Fruit fly (Drosophila melanogaster): ENCODE results near the gene rdgA.

Gene rdgA

dm6 chrX:9047725-9048384 is 141.0 kb downstream of the rdgA start (continued):
- TF ChIP-seq pum (GFP tag; optimal IDR thresholded peaks at IDR 0.05): peak; percentile 39
- no peak for TF ChIP-seq ems (GFP tag; optimal IDR thresholded peaks at IDR 0.05)
- TF ChIP-seq CG18619 (GFP tag; optimal IDR thresholded peaks at IDR 0.05): peak; percentile 31
- peak; percentile 78 for TF ChIP-seq Drgx (GFP tag; IDR thresholded peaks at IDR 0.05)
- TF ChIP-seq CG14014 (GFP tag; IDR thresholded peaks at IDR 0.05): peak; percentile 42; the same call in 1 of the 2 replicates
- no peak for TF ChIP-seq CG31365 (tag; optimal IDR thresholded peaks at IDR 0.05)
- TF ChIP-seq Stat92E (GFP tag; optimal IDR thresholded peaks at IDR 0.05): peak in 1 of 3 experiments; percentile 78
- no peak for TF ChIP-seq C15 (GFP tag; IDR thresholded peaks at IDR 0.05)
- TF ChIP-seq CG11085 (GFP tag; IDR thresholded peaks at IDR 0.05): no peak
- no peak for TF ChIP-seq ab (GFP tag; optimal IDR thresholded peaks at IDR 0.05)
- no peak for TF ChIP-seq Bgb (GFP tag; IDR thresholded peaks at IDR 0.05; ENCODE audit: partially characterized antibody)
- TF ChIP-seq CG1832 (GFP tag; optimal IDR thresholded peaks at IDR 0.05): no peak
- no peak for TF ChIP-seq zen2 (GFP tag; IDR thresholded peaks at IDR 0.05; ENCODE audit: partially characterized antibody)
- no peak for TF ChIP-seq HmgZ (tag; optimal IDR thresholded peaks at IDR 0.05)
- peak; percentile 26 for TF ChIP-seq CG10209 (GFP tag; optimal IDR thresholded peaks at IDR 0.05)
- TF ChIP-seq Meics (GFP tag; optimal IDR thresholded peaks at IDR 0.05): peak; percentile 29
- peak; percentile 49 for TF ChIP-seq CG5245 (GFP tag; optimal IDR thresholded peaks at IDR 0.05)
- peak; percentile 63 for TF ChIP-seq CG16815 (GFP tag; optimal IDR thresholded peaks at IDR 0.05)
- peak; percentile 42 for TF ChIP-seq lab (GFP tag; optimal IDR thresholded peaks at IDR 0.05)
- no peak for TF ChIP-seq CG10321 (GFP tag; IDR thresholded peaks at IDR 0.05)
- no peak for TF ChIP-seq CG4854 (GFP tag; optimal IDR thresholded peaks at IDR 0.05)
- no peak for TF ChIP-seq btn (GFP tag; optimal IDR thresholded peaks at IDR 0.05)
- TF ChIP-seq CG12744 (GFP tag; optimal IDR thresholded peaks at IDR 0.05): no peak
- no peak for TF ChIP-seq Lim3 (GFP tag; IDR thresholded peaks at IDR 0.05)
- peak; percentile 10 for TF ChIP-seq NfI (GFP tag; optimal IDR thresholded peaks at IDR 0.05)
- TF ChIP-seq CG4282 (GFP tag; optimal IDR thresholded peaks at IDR 0.05): no peak
- peak; percentile 85 for TF ChIP-seq CG8924 (tag; optimal IDR thresholded peaks at IDR 0.05)
- TF ChIP-seq eyg (GFP tag; optimal IDR thresholded peaks at IDR 0.05): no peak
- TF ChIP-seq tap (tag; optimal IDR thresholded peaks at IDR 0.05): peak; percentile 58
- peak; percentile 82 for TF ChIP-seq CG31441 (GFP tag; IDR thresholded peaks at IDR 0.05)
- TF ChIP-seq Abd-B (GFP tag; optimal IDR thresholded peaks at IDR 0.05): peak; percentile 31
- TF ChIP-seq D19B (GFP tag; optimal IDR thresholded peaks at IDR 0.05): no peak
- peak; percentile 79 for TF ChIP-seq grau (tag; optimal IDR thresholded peaks at IDR 0.05)
- no peak for TF ChIP-seq Ravus (GFP tag; IDR thresholded peaks at IDR 0.05)
- TF ChIP-seq kni (GFP tag; optimal IDR thresholded peaks at IDR 0.05): peak; percentile 100
- TF ChIP-seq CG6813 (GFP tag; optimal IDR thresholded peaks at IDR 0.05): peak; percentile 26
- TF ChIP-seq CG8478 (optimal IDR thresholded peaks at IDR 0.05): no peak
- no peak for TF ChIP-seq emc (GFP tag; optimal IDR thresholded peaks at IDR 0.05)
- TF ChIP-seq Atf6 (GFP tag; IDR thresholded peaks at IDR 0.05): no peak
- no peak for TF ChIP-seq CG14860 (GFP tag; IDR thresholded peaks at IDR 0.05; ENCODE audit: partially characterized antibody)
- peak; percentile 30; the same call in 1 of the 2 replicates for TF ChIP-seq CG14667 (GFP tag; IDR thresholded peaks at IDR 0.05)
- no peak; the same call in 2 of the 3 replicates for TF ChIP-seq zfh1 (GFP tag; IDR thresholded peaks at IDR 0.05)
- no peak for TF ChIP-seq ash1 (GFP tag; optimal IDR thresholded peaks at IDR 0.05)
- no peak for TF ChIP-seq gce (GFP tag; IDR thresholded peaks at IDR 0.05)
- TF ChIP-seq CG15514 (GFP tag; optimal IDR thresholded peaks at IDR 0.05): no peak
- TF ChIP-seq BtbVII (GFP tag; optimal IDR thresholded peaks at IDR 0.05): no peak
- peak; percentile 20 for TF ChIP-seq Mad (GFP tag; optimal IDR thresholded peaks at IDR 0.05)
- TF ChIP-seq CG15601 (tag; optimal IDR thresholded peaks at IDR 0.05): peak; percentile 83
- peak; percentile 3 for TF ChIP-seq Hmx (GFP tag; optimal IDR thresholded peaks at IDR 0.05)
- no peak for TF ChIP-seq CG2129 (GFP tag; IDR thresholded peaks at IDR 0.05; ENCODE audit: partially characterized antibody)

Data from whole organism, embryonic.